Fruit fly (Drosophila melanogaster): ENCODE results near the gene CG2961.

dm6 chrX:10261172-10261571, 28.3 kb upstream of the CG2961 start:
- TF ChIP-seq usp (GFP tag; optimal IDR thresholded peaks at IDR 0.05), result no peak
- no peak for TF ChIP-seq CG8478 (optimal IDR thresholded peaks at IDR 0.05)
- no peak for TF ChIP-seq psq (optimal IDR thresholded peaks at IDR 0.05)
- no peak for TF ChIP-seq pan (optimal IDR thresholded peaks at IDR 0.05)
- TF ChIP-seq Dll (optimal IDR thresholded peaks at IDR 0.05), result no peak
